Fruit fly (Drosophila melanogaster) whole organism, embryonic: ENCODE measurements around the gene Bsg.

Experiments used
- Ada2b ChIP-seq: fragments of 200-800 bp; sonication (Bioruptor generic); IDR thresholded peaks from 2 replicates; pipeline ENCODE4 v1.3.6; 2022; ENCODE audit warnings: missing biosample characterization, missing genetic modification characterization
- Antp ChIP-seq: fragments of 200-800 bp; sonication (Bioruptor generic); optimal IDR thresholded peaks from 3 replicates; lab custom pipeline; 2016; ENCODE audit warnings: missing biosample characterization, missing genetic modification characterization
- CG10267 ChIP-seq: fragments of 200-800 bp; sonication (Bioruptor generic); optimal IDR thresholded peaks from 2 replicates; lab custom pipeline; 2018; ENCODE audit warnings: missing biosample characterization, mild to moderate bottlenecking, missing genetic modification characterization, moderate library complexity
- CG10366 ChIP-seq: fragments of 200-800 bp; sonication (Bioruptor generic); IDR thresholded peaks from 2 replicates; pipeline ENCODE4 v1.3.6; 2022; ENCODE audit warnings: missing biosample characterization, missing genetic modification characterization
- CG10462 ChIP-seq: fragments of 200-800 bp; sonication (Bioruptor generic); optimal IDR thresholded peaks from 2 replicates; lab custom pipeline; 2016; ENCODE audit warnings: missing biosample characterization, missing genetic modification characterization
- CG10979 ChIP-seq: fragments of 200-800 bp; sonication (Bioruptor generic); optimal IDR thresholded peaks from 2 replicates; lab custom pipeline; 2018; ENCODE audit warnings: missing biosample characterization, mild to moderate bottlenecking, missing genetic modification characterization, moderate library complexity
- CG11723 ChIP-seq: fragments of 200-800 bp; sonication (Bioruptor generic); optimal IDR thresholded peaks from 2 replicates; lab custom pipeline; 2017; ENCODE audit warnings: missing biosample characterization, mild to moderate bottlenecking, missing genetic modification characterization
- CG12071 ChIP-seq: fragments of 200-800 bp; sonication (Bioruptor generic); optimal IDR thresholded peaks from 3 replicates; lab custom pipeline; 2018; ENCODE audit warnings: missing biosample characterization, mild to moderate bottlenecking, missing genetic modification characterization
- CG12299 ChIP-seq: fragments of 200-800 bp; sonication (Bioruptor generic); optimal IDR thresholded peaks from 2 replicates; lab custom pipeline; 2018; ENCODE audit warnings: missing biosample characterization, mild to moderate bottlenecking, missing genetic modification characterization
- CG13296 ChIP-seq: fragments of 200-800 bp; sonication (Bioruptor generic); optimal IDR thresholded peaks from 3 replicates; lab custom pipeline; 2018; ENCODE audit warnings: missing biosample characterization, mild to moderate bottlenecking, missing genetic modification characterization
- CG14441 ChIP-seq: fragments of 200-800 bp; sonication (Bioruptor generic); IDR thresholded peaks from 2 replicates; pipeline ENCODE4 v1.3.6; 2022; ENCODE audit warnings: missing biosample characterization, missing genetic modification characterization
- CG15696 ChIP-seq: fragments of 200-800 bp; sonication (Bioruptor generic); optimal IDR thresholded peaks from 2 replicates; lab custom pipeline; 2019; ENCODE audit warnings: missing biosample characterization, mild to moderate bottlenecking, missing genetic modification characterization, moderate library complexity
- CG16813 ChIP-seq: fragments of 200-800 bp; sonication (Bioruptor generic); IDR thresholded peaks from 3 replicates; pipeline ENCODE4 v1.3.6; 2022; ENCODE audit warnings: missing biosample characterization, missing genetic modification characterization; ENCODE audit not compliant: partially characterized antibody
- CG1832 ChIP-seq: fragments of 200-800 bp; sonication (Bioruptor generic); optimal IDR thresholded peaks from 2 replicates; lab custom pipeline; 2017; ENCODE audit warnings: missing biosample characterization, mild to moderate bottlenecking, missing genetic modification characterization, inconsistent platforms
- CG3995 ChIP-seq: fragments of 200-800 bp; sonication (Bioruptor generic); optimal IDR thresholded peaks from 3 replicates; lab custom pipeline; 2016; ENCODE audit warnings: missing biosample characterization, missing genetic modification characterization
- CG4424 ChIP-seq: fragments of 200-800 bp; sonication (Bioruptor generic); optimal IDR thresholded peaks from 3 replicates; lab custom pipeline; 2016; ENCODE audit warnings: missing biosample characterization, missing genetic modification characterization
- CG4854 ChIP-seq: fragments of 200-800 bp; sonication (Bioruptor generic); optimal IDR thresholded peaks from 2 replicates; lab custom pipeline; 2016; ENCODE audit warnings: missing biosample characterization, missing genetic modification characterization, inconsistent platforms
- CG6254 ChIP-seq: fragments of 200-800 bp; sonication (Bioruptor generic); optimal IDR thresholded peaks from 3 replicates; lab custom pipeline; 2017; ENCODE audit warnings: mild to moderate bottlenecking, missing biosample characterization, missing genetic modification reagents, missing genetic modification characterization
- CG6654 ChIP-seq: fragments of 200-800 bp; sonication (Bioruptor generic); optimal IDR thresholded peaks from 2 replicates; lab custom pipeline; 2017; ENCODE audit warnings: missing biosample characterization, mild to moderate bottlenecking, missing genetic modification characterization
- CG6689 ChIP-seq: fragments of 200-800 bp; sonication (Bioruptor generic); IDR thresholded peaks from 2 replicates; pipeline ENCODE4 v1.3.6; 2022; ENCODE audit warnings: missing biosample characterization, missing genetic modification characterization
- CG8281 ChIP-seq: fragments of 200-800 bp; sonication (Bioruptor generic); optimal IDR thresholded peaks from 2 replicates; lab custom pipeline; 2018; ENCODE audit warnings: missing biosample characterization, mild to moderate bottlenecking, missing genetic modification characterization, moderate library complexity
- CG9437 ChIP-seq: fragments of 200-800 bp; sonication (Bioruptor generic); optimal IDR thresholded peaks from 2 replicates; lab custom pipeline; 2018; ENCODE audit warnings: missing biosample characterization, mild to moderate bottlenecking, missing genetic modification characterization
- CkIIα-i1 ChIP-seq: fragments of 200-800 bp; sonication (Bioruptor generic); IDR thresholded peaks from 2 replicates; pipeline ENCODE4 v1.3.6; 2022; ENCODE audit warnings: missing biosample characterization, missing genetic modification characterization
- Dip3 ChIP-seq: fragments of 200-800 bp; sonication (Bioruptor generic); optimal IDR thresholded peaks from 3 replicates; lab custom pipeline; 2016; ENCODE audit warnings: missing biosample characterization, missing genetic modification characterization
- Dref ChIP-seq: fragments of 200-800 bp; sonication (Bioruptor generic); IDR thresholded peaks from 2 replicates; pipeline ENCODE4 v1.3.6; 2022; ENCODE audit warnings: missing biosample characterization, missing genetic modification characterization
- Hmr ChIP-seq: fragments of 200-800 bp; sonication (Bioruptor generic); optimal IDR thresholded peaks from 3 replicates; lab custom pipeline; 2017; ENCODE audit warnings: mild to moderate bottlenecking, missing biosample characterization, missing genetic modification reagents, missing genetic modification characterization
- Hmx ChIP-seq: fragments of 200-800 bp; sonication (Bioruptor generic); optimal IDR thresholded peaks from 2 replicates; lab custom pipeline; 2016; ENCODE audit warnings: missing biosample characterization, missing genetic modification characterization
- MBD-R2 ChIP-seq: fragments of 200-800 bp; sonication (Bioruptor generic); IDR thresholded peaks from 2 replicates; pipeline ENCODE4 v1.3.6; 2022; ENCODE audit warnings: missing biosample characterization, missing genetic modification characterization
- Nf-YB ChIP-seq: fragments of 200-800 bp; sonication (Bioruptor generic); optimal IDR thresholded peaks from 3 replicates; lab custom pipeline; 2019; ENCODE audit warnings: missing biosample characterization, mild to moderate bottlenecking, missing genetic modification characterization, moderate library complexity
- Ravus ChIP-seq: fragments of 200-800 bp; sonication (Bioruptor generic); IDR thresholded peaks from 2 replicates; pipeline ENCODE4 v1.3.6; 2022; ENCODE audit warnings: missing biosample characterization, missing genetic modification characterization
- Rx ChIP-seq: fragments of 200-800 bp; sonication (Bioruptor generic); IDR thresholded peaks from 2 replicates; pipeline ENCODE4 v1.3.6; 2022; ENCODE audit warnings: missing biosample characterization, missing genetic modification characterization
- Trl ChIP-seq, 3 experiments: fragments of >200 bp in 2 of 3; fragments of 200-800 bp in 1 of 3; sonication (Bioruptor generic) in 1 of 3; optimal IDR thresholded peaks; 2 replicates in 1 of 3; 3 replicates in 2 of 3; lab custom pipeline; 2016 to 2017; ENCODE audit warnings: missing biosample characterization in 1 of 3, missing genetic modification characterization in 1 of 3
- al ChIP-seq: fragments of 200-800 bp; sonication (Bioruptor generic); IDR thresholded peaks from 2 replicates; pipeline ENCODE4 v1.3.6; 2022; ENCODE audit warnings: missing biosample characterization, missing genetic modification characterization
- aop ChIP-seq: fragments of 200-800 bp; sonication (Bioruptor generic); IDR thresholded peaks from 2 replicates; pipeline ENCODE4 v1.3.6; 2022; ENCODE audit warnings: missing biosample characterization, missing genetic modification characterization
- ase ChIP-seq: fragments of 200-800 bp; sonication (Bioruptor generic); IDR thresholded peaks from 3 replicates; pipeline ENCODE4 v1.3.6; 2022; ENCODE audit warnings: missing biosample characterization, missing genetic modification characterization
- ci ChIP-seq: fragments of 200-800 bp; sonication (Bioruptor generic); IDR thresholded peaks from 3 replicates; pipeline ENCODE4 v1.3.6; 2022; ENCODE audit warnings: missing biosample characterization, missing genetic modification characterization
- fd96Cb ChIP-seq: fragments of 200-800 bp; sonication (Bioruptor generic); optimal IDR thresholded peaks from 2 replicates; lab custom pipeline; 2018; ENCODE audit warnings: missing biosample characterization, mild to moderate bottlenecking, missing genetic modification characterization, moderate library complexity
- grn ChIP-seq: fragments of 200-800 bp; sonication (Bioruptor generic); optimal IDR thresholded peaks from 3 replicates; lab custom pipeline; 2017; ENCODE audit warnings: missing biosample characterization, missing genetic modification characterization
- ham ChIP-seq: fragments of 200-800 bp; sonication (Bioruptor generic); IDR thresholded peaks from 2 replicates; pipeline ENCODE4 v1.3.6; 2022; ENCODE audit warnings: missing biosample characterization, missing genetic modification characterization
- maf-S ChIP-seq: fragments of 200-800 bp; sonication (Bioruptor generic); optimal IDR thresholded peaks from 2 replicates; lab custom pipeline; 2016; ENCODE audit warnings: missing biosample characterization, missing genetic modification characterization
- nmo ChIP-seq: fragments of 200-800 bp; sonication (Bioruptor generic); optimal IDR thresholded peaks from 2 replicates; lab custom pipeline; 2018; ENCODE audit warnings: missing biosample characterization, mild to moderate bottlenecking, missing genetic modification characterization, moderate library complexity
- rib ChIP-seq: fragments of 200-800 bp; sonication (Bioruptor generic); IDR thresholded peaks from 2 replicates; pipeline ENCODE4 v1.3.6; 2022; ENCODE audit warnings: missing biosample characterization, missing genetic modification characterization
- sens ChIP-seq: fragments of 200-800 bp; sonication (Bioruptor generic); peaks from one replicate; lab custom pipeline; 2016; ENCODE audit warnings: missing biosample characterization, missing genetic modification characterization
- sqz ChIP-seq: fragments of 200-800 bp; sonication (Bioruptor generic); optimal IDR thresholded peaks from 3 replicates; lab custom pipeline; 2018; ENCODE audit warnings: missing biosample characterization, mild to moderate bottlenecking, missing genetic modification characterization
- tap ChIP-seq: fragments of 200-800 bp; optimal IDR thresholded peaks from 3 replicates; lab custom pipeline; 2019; ENCODE audit warnings: missing biosample characterization, mild to moderate bottlenecking, missing genetic modification characterization, moderate library complexity
- toy ChIP-seq: fragments of 200-800 bp; sonication (Bioruptor generic); IDR thresholded peaks from 2 replicates; pipeline ENCODE4 v1.3.6; 2022; ENCODE audit warnings: missing biosample characterization, missing genetic modification characterization
- trem ChIP-seq: fragments of 200-800 bp; optimal IDR thresholded peaks from 3 replicates; lab custom pipeline; 2019; ENCODE audit warnings: missing biosample characterization, mild to moderate bottlenecking, missing genetic modification characterization, moderate library complexity
- twi ChIP-seq: fragments of 200-800 bp; optimal IDR thresholded peaks from 2 replicates; lab custom pipeline; 2019; ENCODE audit warnings: missing biosample characterization, mild to moderate bottlenecking, missing genetic modification characterization, moderate library complexity
- vfl ChIP-seq: fragments of 200-800 bp; sonication (Bioruptor generic); optimal IDR thresholded peaks from 2 replicates; lab custom pipeline; 2016; ENCODE audit warnings: missing biosample characterization, missing genetic modification characterization
- zen ChIP-seq: fragments of 200-800 bp; sonication (Bioruptor generic); optimal IDR thresholded peaks from 3 replicates; lab custom pipeline; 2018; ENCODE audit warnings: missing biosample characterization, mild to moderate bottlenecking, missing genetic modification characterization, moderate library complexity
- zen2 ChIP-seq: fragments of 200-800 bp; sonication (Bioruptor generic); IDR thresholded peaks from 3 replicates; pipeline ENCODE4 v1.3.6; 2022; ENCODE audit warnings: missing biosample characterization, missing genetic modification characterization; ENCODE audit not compliant: partially characterized antibody

Gene Bsg

DNA sequence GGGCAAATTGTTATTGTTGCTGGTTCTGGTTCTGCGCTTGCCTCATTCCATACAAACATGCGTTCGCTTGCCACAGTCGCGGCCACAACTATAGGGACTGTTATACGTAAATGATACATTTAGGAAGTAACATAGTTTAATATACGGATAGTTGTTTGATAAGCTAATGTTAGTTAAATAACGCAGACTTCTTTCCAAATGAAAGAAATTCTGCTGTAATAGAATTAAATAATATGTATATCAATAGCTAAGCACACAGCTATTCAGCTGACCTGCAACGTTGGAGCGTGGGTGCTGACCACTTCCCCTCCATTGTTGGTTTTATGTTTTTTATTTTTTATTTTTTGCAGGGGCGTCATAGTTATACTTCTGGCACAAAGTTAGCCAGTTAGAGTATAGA is 48.5 kb upstream of the Bsg start (continued):
- TF ChIP-seq Hmr (GFP tag; lab: Kevin White, UChicago) (peak; percentile 63), Rx (peak; percentile 25; the same call in 1 of the 2 replicates), CG6654 (GFP tag; lab: Kevin White, UChicago) (no peak), MBD-R2 (0 out of 2 replicates have a peak, but pooled peaks have one; percentile 25), CG12299 (peak; percentile 16), sqz (peak; percentile 6), grn (GFP tag; lab: Kevin White, UChicago) (no peak), CG13296 (GFP tag; lab: Kevin White, UChicago) (peak; percentile 53), Ravus (GFP tag; lab: Robert Waterston, UW) (no peak; the same call in 1 of the 2 replicates), CG1832 (GFP tag; lab: Kevin White, UChicago) (no peak), ci (GFP tag; lab: Robert Waterston, UW) (peak; percentile 77), fd96Cb (tag; lab: Kevin White, UChicago) (peak; percentile 50), CG8281 (tag; lab: Kevin White, UChicago) (no peak), Dref (GFP tag; lab: Robert Waterston, UW) (no peak), Nf-YB (peak; percentile 15), aop (no peak), al (GFP tag; lab: Robert Waterston, UW) (0 out of 2 replicates have a peak, but pooled peaks have one; percentile 23), CG9437 (peak; percentile 30), maf-S (GFP tag; lab: Kevin White, UChicago) (peak; percentile 5), CG14441 (peak; percentile 59; the same call in 1 of the 2 replicates), CG15696 (tag; lab: Kevin White, UChicago) (peak; percentile 36), CG11723 (GFP tag; lab: Kevin White, UChicago) (peak; percentile 5), zen2 (GFP tag; lab: Robert Waterston, UW) (no peak), trem (tag; lab: Kevin White, UChicago) (peak; percentile 34), Dip3 (GFP tag; lab: Kevin White, UChicago) (peak; percentile 24), CG4854 (no peak), zen (no peak), CG6689 (GFP tag; lab: Robert Waterston, UW) (peak; percentile 61; the same call in 1 of the 2 replicates), CG16813 (GFP tag; lab: Robert Waterston, UW) (no peak), Hmx (GFP tag; lab: Kevin White, UChicago) (no peak), twi (tag; lab: Kevin White, UChicago) (no peak), toy (GFP tag; lab: Robert Waterston, UW) (no peak), vfl (no peak), ham (GFP tag; lab: Robert Waterston, UW) (no peak), nmo (GFP tag; lab: Kevin White, UChicago) (peak; percentile 59), Trl (optimal IDR thresholded peaks at IDR 0.05; lab: Kevin White, UChicago) (no peak), Trl (GFP tag; optimal IDR thresholded peaks at IDR 0.05; lab: Kevin White, UChicago) (peak; percentile 49), tap (tag; lab: Kevin White, UChicago) (peak; percentile 66), CG10462 (GFP tag; lab: Kevin White, UChicago) (peak; percentile 2), CkIIα-i1 (GFP tag; lab: Robert Waterston, UW) (no peak), CG3995 (GFP tag; lab: Kevin White, UChicago) (no peak), CG4424 (GFP tag; lab: Kevin White, UChicago) (peak; percentile 12), CG12071 (peak; percentile 62), CG10366 (peak; percentile 53; the same call in 1 of the 2 replicates), CG10979 (tag; lab: Kevin White, UChicago) (peak; percentile 52), Ada2b (GFP tag; lab: Robert Waterston, UW) (peak; percentile 61), CG6254 (GFP tag; lab: Kevin White, UChicago) (peak; percentile 45), ase (GFP tag; lab: Robert Waterston, UW) (peak; percentile 26; the same call in 1 of the 3 replicates), Antp (GFP tag; lab: Kevin White, UChicago) (peak; percentile 27), sens (GFP tag; lab: Kevin White, UChicago) (peak; percentile 92), rib (no peak), CG10267 (peak; percentile 52)
